Fruit fly (Drosophila melanogaster): ENCODE data around the gene CG33777.

The CG33777 gene

DNA sequence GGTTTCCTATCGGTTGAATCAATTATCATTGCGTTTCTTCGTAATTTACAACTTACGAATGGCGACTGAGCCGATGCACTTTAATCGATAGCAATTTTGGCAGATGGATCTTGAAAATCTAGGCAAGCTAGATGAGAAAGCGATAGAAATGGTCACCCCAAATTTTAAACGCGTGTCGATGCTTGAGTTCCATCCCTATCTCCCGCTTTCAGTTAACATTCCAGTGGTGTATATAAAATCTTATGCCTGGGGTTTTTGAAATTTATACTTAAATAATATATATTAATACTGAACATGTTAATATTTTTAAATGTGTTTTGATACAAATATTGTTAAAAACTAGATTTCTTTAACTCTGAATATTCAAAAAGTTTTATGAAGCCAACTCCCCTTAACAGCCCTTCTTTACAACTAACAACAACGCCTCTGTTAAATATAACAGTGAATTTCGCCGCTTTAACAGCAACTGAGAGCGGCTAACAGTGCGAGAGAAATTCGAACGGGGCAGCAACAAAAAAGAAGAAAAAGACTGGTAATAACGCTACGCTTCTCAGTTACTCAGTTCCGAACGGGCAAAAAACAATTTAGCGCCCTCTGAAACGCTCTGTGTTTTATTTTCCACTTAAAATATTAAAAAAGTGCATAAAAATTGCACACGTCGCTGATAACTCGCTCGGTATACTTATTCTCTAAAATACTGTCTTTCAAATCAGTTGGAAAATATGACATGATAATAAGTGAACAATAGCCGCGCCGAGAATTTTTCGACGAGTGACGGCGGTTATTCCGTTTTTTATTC, 13.3 kb downstream of the CG33777 start, which contains the start of gene CG11357 (continued):
- TF ChIP-seq fd3F (GFP tag; optimal IDR thresholded peaks at IDR 0.05) = peak; percentile 99
- TF ChIP-seq Dp (GFP tag; optimal IDR thresholded peaks at IDR 0.05) = peak; percentile 44
- TF ChIP-seq Awh (GFP tag; IDR thresholded peaks at IDR 0.05) = peak; percentile 99
- peak; percentile 98 for TF ChIP-seq CG10366 (GFP tag; IDR thresholded peaks at IDR 0.05)
- TF ChIP-seq HLH4C (GFP tag; IDR thresholded peaks at IDR 0.05; ENCODE audit: partially characterized antibody) = peak; percentile 73
- no peak for TF ChIP-seq prd (optimal IDR thresholded peaks at IDR 0.05)
- peak; percentile 99 for TF ChIP-seq prd (GFP tag; IDR thresholded peaks at IDR 0.05)
- no peak for TF ChIP-seq HLHmδ (GFP tag; optimal IDR thresholded peaks at IDR 0.05)
- peak; percentile 98 for TF ChIP-seq cas (GFP tag; IDR thresholded peaks at IDR 0.05)
- peak; percentile 77 for TF ChIP-seq CG17802 (tag; optimal IDR thresholded peaks at IDR 0.05)
- peak; percentile 96 for TF ChIP-seq tin (GFP tag; optimal IDR thresholded peaks at IDR 0.05)
- TF ChIP-seq exex (tag; optimal IDR thresholded peaks at IDR 0.05) = peak; percentile 94
- TF ChIP-seq lola (GFP tag; optimal IDR thresholded peaks at IDR 0.05) = peak in 1 of 3 experiments; percentile 98
- peak; percentile 99 for TF ChIP-seq MBD-R2 (GFP tag; IDR thresholded peaks at IDR 0.05)
- peak; percentile 96 for TF ChIP-seq scrt (GFP tag; optimal IDR thresholded peaks at IDR 0.05)
- peak; percentile 95 for TF ChIP-seq org-1 (GFP tag; optimal IDR thresholded peaks at IDR 0.05)
- TF ChIP-seq Taf1 (GFP tag; IDR thresholded peaks at IDR 0.05) = peak; percentile 97
- no peak for TF ChIP-seq hkb (optimal IDR thresholded peaks at IDR 0.05)
- TF ChIP-seq hkb (GFP tag; IDR thresholded peaks at IDR 0.05) = peak; percentile 99
- peak; percentile 98 for TF ChIP-seq phol (tag; optimal IDR thresholded peaks at IDR 0.05)
- peak; percentile 98 for TF ChIP-seq CG32772 (GFP tag; IDR thresholded peaks at IDR 0.05)
- peak; percentile 98 for TF ChIP-seq CG15696 (tag; optimal IDR thresholded peaks at IDR 0.05)
- TF ChIP-seq TFAM (GFP tag; optimal IDR thresholded peaks at IDR 0.05) = peak; percentile 54
- TF ChIP-seq jing (GFP tag; optimal IDR thresholded peaks at IDR 0.05) = peak; percentile 90
- peak; percentile 45 for TF ChIP-seq ftz-f1 (GFP tag; optimal IDR thresholded peaks at IDR 0.05)
- TF ChIP-seq Bdp1 (GFP tag; optimal IDR thresholded peaks at IDR 0.05) = peak; percentile 69
- TF ChIP-seq tup (GFP tag; optimal IDR thresholded peaks at IDR 0.05) = peak; percentile 89
- TF ChIP-seq gcm2 (GFP tag; optimal IDR thresholded peaks at IDR 0.05) = peak; percentile 39
- peak; percentile 94 for TF ChIP-seq ewg (GFP tag; optimal IDR thresholded peaks at IDR 0.05)
- peak; percentile 98 for TF ChIP-seq Sox100B (GFP tag; optimal IDR thresholded peaks at IDR 0.05)
- TF ChIP-seq mld (GFP tag; IDR thresholded peaks at IDR 0.05; ENCODE audit: partially characterized antibody) = peak; percentile 74; the same call in 2 of the 3 replicates
- TF ChIP-seq Ada2b (GFP tag; IDR thresholded peaks at IDR 0.05) = peak; percentile 99
- TF ChIP-seq CG13287 (GFP tag; IDR thresholded peaks at IDR 0.05; ENCODE audit: partially characterized antibody) = peak; percentile 81
- peak; percentile 98 for TF ChIP-seq ap (GFP tag; IDR thresholded peaks at IDR 0.05)
- peak; percentile 81 for TF ChIP-seq knrl (GFP tag; IDR thresholded peaks at IDR 0.05; ENCODE audit: partially characterized antibody)
- peak; percentile 99 for TF ChIP-seq salm (tag; optimal IDR thresholded peaks at IDR 0.05)
- peak; percentile 45 for TF ChIP-seq CG12236 (GFP tag; optimal IDR thresholded peaks at IDR 0.05)
- no peak for TF ChIP-seq Neu2 (GFP tag; optimal IDR thresholded peaks at IDR 0.05; ENCODE audit: borderline replicate concordance)
- peak; percentile 99 for TF ChIP-seq Sox102F (GFP tag; optimal IDR thresholded peaks at IDR 0.05)
- peak; percentile 62 for TF ChIP-seq Atf-2 (GFP tag; optimal IDR thresholded peaks at IDR 0.05)
- peak; percentile 98 for TF ChIP-seq CG14667 (GFP tag; IDR thresholded peaks at IDR 0.05)
- TF ChIP-seq tio (GFP tag; optimal IDR thresholded peaks at IDR 0.05) = peak; percentile 95
- TF ChIP-seq Nf-YC (tag; optimal IDR thresholded peaks at IDR 0.05) = peak; percentile 92
- peak; percentile 99 for TF ChIP-seq run (tag; optimal IDR thresholded peaks at IDR 0.05)
- TF ChIP-seq nerfin-1 (tag; optimal IDR thresholded peaks at IDR 0.05) = peak; percentile 98
- TF ChIP-seq bcd (GFP tag; optimal IDR thresholded peaks at IDR 0.05) = peak; percentile 98
- peak; percentile 100 for TF ChIP-seq unpg (GFP tag; optimal IDR thresholded peaks at IDR 0.05)
- TF ChIP-seq C15 (GFP tag; IDR thresholded peaks at IDR 0.05) = peak; percentile 97

All from whole organism, embryonic.